Fruit fly (Drosophila melanogaster): ENCODE data around the gene Trp1.

Gene Trp1

DNA sequence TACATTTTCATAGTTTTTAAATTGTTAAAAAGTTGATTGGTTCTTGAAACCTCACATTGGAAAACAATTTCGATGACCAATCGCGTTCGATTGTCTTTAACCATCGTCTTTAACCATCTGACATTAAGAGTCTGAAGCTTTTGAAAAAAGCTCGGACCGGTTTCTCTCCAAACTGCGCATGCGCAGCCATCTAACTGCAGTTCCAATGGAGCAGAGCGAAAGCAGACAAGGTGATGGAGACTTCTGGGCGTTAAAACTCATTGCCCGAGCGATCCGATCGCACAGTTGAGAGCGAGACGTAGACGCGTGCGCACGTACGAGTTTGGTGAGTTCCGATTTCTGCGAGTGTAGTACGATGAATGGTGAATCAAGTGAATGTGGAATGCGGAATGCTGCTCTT lies 23.2 kb downstream of the Trp1 start, which contains the start of gene obst-B (continued):
- TF ChIP-seq CG11504 (tag; optimal IDR thresholded peaks at IDR 0.05): no peak
- TF ChIP-seq CG16863 (GFP tag; optimal IDR thresholded peaks at IDR 0.05): no peak
- TF ChIP-seq jigr1 (GFP tag; IDR thresholded peaks at IDR 0.05): no peak
- TF ChIP-seq Nf-YB (GFP tag; optimal IDR thresholded peaks at IDR 0.05): peak; percentile 85
- TF ChIP-seq CG13287 (GFP tag; IDR thresholded peaks at IDR 0.05; ENCODE audit: partially characterized antibody): peak; percentile 24; the same call in 1 of the 2 replicates
- TF ChIP-seq HLH54F (GFP tag; optimal IDR thresholded peaks at IDR 0.05): no peak
- TF ChIP-seq stc (GFP tag; IDR thresholded peaks at IDR 0.05): no peak
- TF ChIP-seq cg (GFP tag; optimal IDR thresholded peaks at IDR 0.05): no peak
- TF ChIP-seq Jarid2 (GFP tag; optimal IDR thresholded peaks at IDR 0.05): peak; percentile 26
- TF ChIP-seq CG3163 (GFP tag; optimal IDR thresholded peaks at IDR 0.05): no peak
- no peak for TF ChIP-seq bowl (GFP tag; IDR thresholded peaks at IDR 0.05)
- TF ChIP-seq slp2 (GFP tag; optimal IDR thresholded peaks at IDR 0.05): no peak
- TF ChIP-seq trh (GFP tag; optimal IDR thresholded peaks at IDR 0.05): no peak
- no peak for TF ChIP-seq CG12104 (GFP tag; optimal IDR thresholded peaks at IDR 0.05)
- no peak for TF ChIP-seq kni (GFP tag; optimal IDR thresholded peaks at IDR 0.05)
- TF ChIP-seq Hmr (GFP tag; optimal IDR thresholded peaks at IDR 0.05): no peak
- TF ChIP-seq ash1 (GFP tag; optimal IDR thresholded peaks at IDR 0.05): no peak
- no peak for TF ChIP-seq yki (optimal IDR thresholded peaks at IDR 0.05)
- no peak; the same call in 2 of the 3 replicates for TF ChIP-seq CG11456 (GFP tag; IDR thresholded peaks at IDR 0.05)
- TF ChIP-seq oc (tag; optimal IDR thresholded peaks at IDR 0.05): no peak
- no peak for TF ChIP-seq CG14667 (GFP tag; IDR thresholded peaks at IDR 0.05)
- no peak for TF ChIP-seq cas (GFP tag; IDR thresholded peaks at IDR 0.05)
- TF ChIP-seq nerfin-2 (GFP tag; IDR thresholded peaks at IDR 0.05; ENCODE audit: partially characterized antibody): 0 out of 2 replicates have a peak, but pooled peaks have one; percentile 23
- TF ChIP-seq HLH4C (GFP tag; IDR thresholded peaks at IDR 0.05; ENCODE audit: partially characterized antibody): peak; percentile 29; the same call in 2 of the 3 replicates
- TF ChIP-seq ken (GFP tag; IDR thresholded peaks at IDR 0.05): no peak
- no peak for TF ChIP-seq ind (GFP tag; optimal IDR thresholded peaks at IDR 0.05)

DNA sequence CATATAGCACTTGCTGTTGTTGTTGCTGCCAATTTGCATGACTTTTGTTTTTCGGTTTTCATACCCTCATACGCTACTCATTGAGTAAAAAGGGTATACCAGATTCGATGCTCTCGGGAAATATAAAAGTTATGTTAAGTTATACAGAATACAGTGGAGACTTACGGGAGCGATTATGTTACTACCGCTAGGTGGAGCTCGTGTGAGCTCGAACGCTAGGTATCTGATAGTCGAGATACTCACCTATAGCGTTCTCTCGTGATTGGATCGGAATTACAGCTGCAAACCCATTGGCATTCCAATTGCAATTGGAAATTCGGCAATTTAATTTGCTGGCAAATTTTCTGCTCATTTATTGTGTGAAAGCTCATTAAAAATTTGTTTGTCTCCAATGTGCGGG lies 24.2 kb downstream of the Trp1 start:
- TF ChIP-seq Elba2 (GFP tag; optimal IDR thresholded peaks at IDR 0.05) (no peak), CG14860 (GFP tag; IDR thresholded peaks at IDR 0.05; ENCODE audit: partially characterized antibody) (peak; percentile 84), tna (GFP tag; IDR thresholded peaks at IDR 0.05; ENCODE audit: partially characterized antibody) (peak; percentile 95), H15 (GFP tag; IDR thresholded peaks at IDR 0.05) (0 out of 3 replicates have a peak, but pooled peaks have one; percentile 32), hb (GFP tag; IDR thresholded peaks at IDR 0.05; ENCODE audit: partially characterized antibody) (peak; percentile 81), amos (GFP tag; IDR thresholded peaks at IDR 0.05; ENCODE audit: partially characterized antibody) (0 out of 2 replicates have a peak, but pooled peaks have one; percentile 20), Bgb (GFP tag; IDR thresholded peaks at IDR 0.05; ENCODE audit: partially characterized antibody) (peak; percentile 82), mld (GFP tag; IDR thresholded peaks at IDR 0.05; ENCODE audit: partially characterized antibody) (peak; percentile 89), Opbp (GFP tag; IDR thresholded peaks at IDR 0.05; ENCODE audit: partially characterized antibody) (peak; percentile 52; the same call in 1 of the 3 replicates), HLH4C (GFP tag; IDR thresholded peaks at IDR 0.05; ENCODE audit: partially characterized antibody) (peak; percentile 95), inv (GFP tag; IDR thresholded peaks at IDR 0.05; ENCODE audit: partially characterized antibody) (peak; percentile 20; the same call in 1 of the 2 replicates), Drgx (GFP tag; IDR thresholded peaks at IDR 0.05) (peak; percentile 55; the same call in 1 of the 2 replicates), org-1 (GFP tag; optimal IDR thresholded peaks at IDR 0.05) (no peak), D19B (GFP tag; optimal IDR thresholded peaks at IDR 0.05) (peak; percentile 38), nerfin-2 (GFP tag; IDR thresholded peaks at IDR 0.05; ENCODE audit: partially characterized antibody) (peak; percentile 95), ttk (GFP tag; IDR thresholded peaks at IDR 0.05) (no peak), zen2 (GFP tag; IDR thresholded peaks at IDR 0.05; ENCODE audit: partially characterized antibody) (peak; percentile 40; the same call in 1 of the 3 replicates), ato (GFP tag; IDR thresholded peaks at IDR 0.05; ENCODE audit: partially characterized antibody) (peak; percentile 81), dmrt99B (tag; optimal IDR thresholded peaks at IDR 0.05) (no peak), CG12219 (GFP tag; optimal IDR thresholded peaks at IDR 0.05) (no peak), Blimp-1 (GFP tag; optimal IDR thresholded peaks at IDR 0.05) (no peak), CG12744 (GFP tag; optimal IDR thresholded peaks at IDR 0.05) (no peak), Scr (GFP tag; IDR thresholded peaks at IDR 0.05; ENCODE audit: partially characterized antibody) (peak; percentile 55; the same call in 1 of the 2 replicates), bbx (GFP tag; IDR thresholded peaks at IDR 0.05; ENCODE audit: partially characterized antibody) (peak; percentile 75), CG16813 (GFP tag; IDR thresholded peaks at IDR 0.05; ENCODE audit: partially characterized antibody) (peak; percentile 78)
